Worm (Caenorhabditis elegans) whole organism, late embryonic: Measurements from ENCODE around the gene ifa-1.

ENCODE experiments used
- C08G9.2 ChIP-seq: sonication (generic microtip); optimal IDR thresholded peaks from 2 replicates; lab custom pipeline; 2016; ENCODE audit warnings: mild to moderate bottlenecking, missing genetic modification characterization, moderate library complexity, missing compliant biosample characterization
- fax-1 ChIP-seq: sonication (generic microtip); optimal IDR thresholded peaks from 2 replicates; lab custom pipeline; 2016; ENCODE audit warnings: missing genotype, missing genetic modification characterization, missing compliant biosample characterization
- tbx-2 ChIP-seq: sonication (generic microtip); optimal IDR thresholded peaks from 2 replicates; lab custom pipeline; 2016; ENCODE audit warnings: missing genetic modification characterization, missing compliant biosample characterization

DNA sequence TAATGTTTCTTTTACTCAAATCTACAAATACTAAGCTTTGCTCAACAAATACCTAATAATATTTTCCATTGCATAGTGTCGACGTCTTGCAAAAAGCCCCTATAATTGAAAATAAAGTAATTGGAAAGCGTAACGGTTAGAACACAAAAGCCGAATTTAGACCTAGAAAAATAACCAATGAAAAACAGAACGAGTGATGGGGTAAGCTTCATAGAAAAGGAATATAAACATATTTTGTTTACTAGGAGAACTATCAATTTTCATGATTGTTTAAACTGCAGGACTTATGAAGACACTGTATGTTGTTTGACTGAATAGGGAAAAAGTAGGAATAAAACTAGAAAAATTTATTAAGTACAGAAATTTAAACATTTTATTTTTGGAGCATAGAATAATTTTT lies 15.3 kb downstream of the ifa-1 start, which contains the start of gene F38B2.3:
- TF ChIP-seq tbx-2 (tag; lab: Kevin White, UChicago) (no peak), C08G9.2 (no peak), fax-1 (tag; lab: Kevin White, UChicago) (no peak)
